Worm (Caenorhabditis elegans): ENCODE measurements around the gene ccep-135.

The ccep-135 gene

ce11 chrIII:3111534-3111933 lies 19.9 kb downstream of the ccep-135 start:
- TF ChIP-seq aly-2 (tag; optimal IDR thresholded peaks at IDR 0.05), result no peak
- TF ChIP-seq ceh-28 (tag; optimal IDR thresholded peaks at IDR 0.05), result peak; percentile 86

ce11 chrIII:3112001-3112400 lies 20.3 kb downstream of the ccep-135 start:
- TF ChIP-seq unc-62 (GFP tag; optimal IDR thresholded peaks at IDR 0.05), result no peak
- TF ChIP-seq pha-4 (tag; optimal IDR thresholded peaks at IDR 0.05), result no peak
- TF ChIP-seq snpc-4 (tag; optimal IDR thresholded peaks at IDR 0.05), result no peak
- no peak for TF ChIP-seq mml-1 (tag; optimal IDR thresholded peaks at IDR 0.05)
- peak; percentile 23 for TF ChIP-seq elt-2 (tag; optimal IDR thresholded peaks at IDR 0.05)
- TF ChIP-seq nhr-76 (tag; optimal IDR thresholded peaks at IDR 0.05), result no peak

ce11 chrIII:3112616-3113015 lies 20.9 kb downstream of the ccep-135 start:
- TF ChIP-seq ZK546.5 (tag; optimal IDR thresholded peaks at IDR 0.05) (no peak), ztf-4 (tag; optimal IDR thresholded peaks at IDR 0.05) (no peak), mml-1 (tag; optimal IDR thresholded peaks at IDR 0.05) (no peak), egl-27 (tag; optimal IDR thresholded peaks at IDR 0.05) (no peak), mdl-1 (tag; optimal IDR thresholded peaks at IDR 0.05) (no peak), ceh-28 (tag; optimal IDR thresholded peaks at IDR 0.05) (peak; percentile 58), fkh-10 (GFP tag; optimal IDR thresholded peaks at IDR 0.05) (no peak), jun-1 (tag; optimal IDR thresholded peaks at IDR 0.05) (no peak), sea-2 (GFP tag; optimal IDR thresholded peaks at IDR 0.05) (no peak)

- no peak for TF ChIP-seq ztf-4 (tag; optimal IDR thresholded peaks at IDR 0.05)
- TF ChIP-seq elt-2 (tag; optimal IDR thresholded peaks at IDR 0.05), result peak; percentile 93
- peak; percentile 97 for TF ChIP-seq pqm-1 (tag; optimal IDR thresholded peaks at IDR 0.05)
- no peak for TF ChIP-seq elt-3 (tag; optimal IDR thresholded peaks at IDR 0.05)
- TF ChIP-seq mdl-1 (tag; optimal IDR thresholded peaks at IDR 0.05), result peak; percentile 23
- no peak for TF ChIP-seq R02D3.7 (tag; optimal IDR thresholded peaks at IDR 0.05)
Measured at ce11 chrIII:3116969-3117368, 25.3 kb downstream of the ccep-135 start.

- no peak for TF ChIP-seq nhr-12 (tag; optimal IDR thresholded peaks at IDR 0.05)
- TF ChIP-seq ztf-11 (tag; optimal IDR thresholded peaks at IDR 0.05), result no peak
- TF ChIP-seq zag-1 (tag; optimal IDR thresholded peaks at IDR 0.05), result no peak
- TF ChIP-seq pha-4 (tag; optimal IDR thresholded peaks at IDR 0.05), result peak; percentile 23
- no peak for TF ChIP-seq hmg-11 (tag; optimal IDR thresholded peaks at IDR 0.05)
- no peak for TF ChIP-seq mml-1 (tag; optimal IDR thresholded peaks at IDR 0.05)
- peak; percentile 76 for TF ChIP-seq elt-2 (tag; optimal IDR thresholded peaks at IDR 0.05)
- no peak for TF ChIP-seq lin-15B (tag; optimal IDR thresholded peaks at IDR 0.05)
- TF ChIP-seq pqm-1 (tag; optimal IDR thresholded peaks at IDR 0.05), result peak; percentile 71
- no peak for TF ChIP-seq lsy-12 (tag; optimal IDR thresholded peaks at IDR 0.05)
- no peak for TF ChIP-seq mdl-1 (tag; optimal IDR thresholded peaks at IDR 0.05)
- no peak for TF ChIP-seq lin-39 (tag; optimal IDR thresholded peaks at IDR 0.05)
- peak; percentile 50 for TF ChIP-seq jun-1 (tag; optimal IDR thresholded peaks at IDR 0.05)
- no peak for TF ChIP-seq nhr-76 (tag; optimal IDR thresholded peaks at IDR 0.05)
- no peak for TF ChIP-seq elt-3 (tag; optimal IDR thresholded peaks at IDR 0.05)
- no peak for TF ChIP-seq fos-1 (tag; optimal IDR thresholded peaks at IDR 0.05)
- no peak for TF ChIP-seq unc-62 (GFP tag; optimal IDR thresholded peaks at IDR 0.05)
- TF ChIP-seq nhr-237 (tag; optimal IDR thresholded peaks at IDR 0.05), result no peak
- TF ChIP-seq egl-27 (tag; optimal IDR thresholded peaks at IDR 0.05), result no peak
Measured at ce11 chrIII:3119972-3120371, 28.3 kb downstream of the ccep-135 start.

- TF ChIP-seq ceh-9 (tag; optimal IDR thresholded peaks at IDR 0.05) (no peak), pha-4 (tag; optimal IDR thresholded peaks at IDR 0.05) (peak; percentile 83), egl-27 (tag; optimal IDR thresholded peaks at IDR 0.05) (no peak), nfya-1 (tag; optimal IDR thresholded peaks at IDR 0.05; ENCODE audit: insufficient read depth) (peak; percentile 81)
Measured at ce11 chrIII:3124209-3124786, 32.6 kb downstream of the ccep-135 start.

ce11 chrIII:3127074-3127596 lies 35.5 kb downstream of the ccep-135 start, which contains the start of gene nipa-1:
TSS of gene nipa-1 (minus strand) at chrIII:3127124.
- TF ChIP-seq fkh-2 (tag; optimal IDR thresholded peaks at IDR 0.05) (no peak), unc-62 (GFP tag; optimal IDR thresholded peaks at IDR 0.05) (no peak), nhr-25 (tag; optimal IDR thresholded peaks at IDR 0.05) (no peak), ZK546.5 (tag; optimal IDR thresholded peaks at IDR 0.05) (no peak), mml-1 (tag; optimal IDR thresholded peaks at IDR 0.05) (no peak), eor-1 (tag; optimal IDR thresholded peaks at IDR 0.05) (no peak), elt-1 (tag; optimal IDR thresholded peaks at IDR 0.05) (no peak), nhr-28 (tag; optimal IDR thresholded peaks at IDR 0.05) (no peak), tbx-2 (tag; optimal IDR thresholded peaks at IDR 0.05) (no peak), egl-5 (tag; optimal IDR thresholded peaks at IDR 0.05) (no peak), nhr-23 (tag; optimal IDR thresholded peaks at IDR 0.05) (no peak), nfya-1 (tag; optimal IDR thresholded peaks at IDR 0.05; ENCODE audit: insufficient read depth) (no peak), nhr-12 (tag; optimal IDR thresholded peaks at IDR 0.05) (no peak), ama-1 (optimal IDR thresholded peaks at IDR 0.05) (no peak), mdl-1 (tag; optimal IDR thresholded peaks at IDR 0.05) (no peak), daf-12 (tag; optimal IDR thresholded peaks at IDR 0.05) (no peak), zag-1 (tag; optimal IDR thresholded peaks at IDR 0.05) (no peak)

Measured in whole organism, L3 larva.